Fruit fly (Drosophila melanogaster) whole organism, embryonic: ENCODE measurements around the gene CG34298.

Experiments
- Asciz ChIP-seq: fragments of 200-800 bp; sonication (Bioruptor generic); optimal IDR thresholded peaks from 2 replicates; lab custom pipeline; 2017; ENCODE audit warnings: missing biosample characterization, mild to moderate bottlenecking, missing genetic modification characterization, missing genetic modification reagents
- Atf6 ChIP-seq: fragments of 200-800 bp; sonication (Bioruptor generic); IDR thresholded peaks from 2 replicates; pipeline ENCODE4 v1.3.6; 2022; ENCODE audit warnings: missing biosample characterization, missing genetic modification characterization
- B-H2 ChIP-seq: fragments of 200-800 bp; sonication (Bioruptor generic); optimal IDR thresholded peaks from 2 replicates; lab custom pipeline; 2018; ENCODE audit warnings: missing biosample characterization, mild to moderate bottlenecking, missing genetic modification characterization
- Bteb2 ChIP-seq: fragments of 200-800 bp; sonication (Bioruptor generic); optimal IDR thresholded peaks from 2 replicates; lab custom pipeline; 2016; ENCODE audit warnings: missing biosample characterization, missing genetic modification characterization
- CG10147 ChIP-seq: fragments of 200-800 bp; sonication (Bioruptor generic); optimal IDR thresholded peaks from 2 replicates; lab custom pipeline; 2019; ENCODE audit warnings: missing biosample characterization, mild to moderate bottlenecking, missing genetic modification characterization, moderate library complexity
- CG10431 ChIP-seq: fragments of 200-800 bp; sonication (Bioruptor generic); optimal IDR thresholded peaks from 3 replicates; lab custom pipeline; 2018; ENCODE audit warnings: missing biosample characterization, mild to moderate bottlenecking, missing genetic modification characterization
- CG10462 ChIP-seq: fragments of 200-800 bp; sonication (Bioruptor generic); optimal IDR thresholded peaks from 2 replicates; lab custom pipeline; 2016; ENCODE audit warnings: missing biosample characterization, missing genetic modification characterization
- CG10543 ChIP-seq: fragments of 200-800 bp; sonication (Bioruptor generic); optimal IDR thresholded peaks from 3 replicates; lab custom pipeline; 2017; ENCODE audit warnings: missing biosample characterization, mild to moderate bottlenecking, missing genetic modification characterization, moderate library complexity
- CG11456 ChIP-seq: fragments of 200-800 bp; sonication (Bioruptor generic); IDR thresholded peaks from 3 replicates; pipeline ENCODE4 v1.3.6; 2022; ENCODE audit warnings: missing biosample characterization, missing genetic modification characterization
- CG12236 ChIP-seq: fragments of 200-800 bp; sonication (Bioruptor generic); optimal IDR thresholded peaks from 2 replicates; lab custom pipeline; 2016; ENCODE audit warnings: missing biosample characterization, missing genetic modification characterization
- CG14014 ChIP-seq: fragments of 200-800 bp; sonication (Bioruptor generic); IDR thresholded peaks from 2 replicates; pipeline ENCODE4 v1.3.6; 2022; ENCODE audit warnings: missing biosample characterization, missing genetic modification characterization
- CG14667 ChIP-seq: fragments of 200-800 bp; sonication (Bioruptor generic); IDR thresholded peaks from 2 replicates; pipeline ENCODE4 v1.3.6; 2022; ENCODE audit warnings: missing biosample characterization, missing genetic modification characterization
- CG14965 ChIP-seq: fragments of 200-800 bp; sonication (Bioruptor generic); optimal IDR thresholded peaks from 2 replicates; lab custom pipeline; 2016; ENCODE audit warnings: missing biosample characterization, missing genetic modification characterization, borderline replicate concordance
- CG15011 ChIP-seq: fragments of 200-800 bp; sonication (Bioruptor generic); optimal IDR thresholded peaks from 3 replicates; lab custom pipeline; 2018; ENCODE audit warnings: missing biosample characterization, mild to moderate bottlenecking, missing genetic modification characterization
- CG18476 ChIP-seq: fragments of 200-800 bp; sonication (Bioruptor generic); optimal IDR thresholded peaks from 2 replicates; lab custom pipeline; 2016; ENCODE audit warnings: missing biosample characterization, mild to moderate bottlenecking, missing genetic modification characterization
- CG2199 ChIP-seq: fragments of 200-800 bp; sonication (Bioruptor generic); IDR thresholded peaks from 3 replicates; pipeline ENCODE4 v1.3.6; 2022; ENCODE audit warnings: missing biosample characterization, missing genetic modification characterization
- CG2889 ChIP-seq: fragments of 200-800 bp; sonication (Bioruptor generic); IDR thresholded peaks from 3 replicates; pipeline ENCODE4 v1.3.6; 2022; ENCODE audit warnings: missing biosample characterization, missing genetic modification characterization
- CG3163 ChIP-seq: fragments of 200-800 bp; sonication (Bioruptor generic); optimal IDR thresholded peaks from 3 replicates; lab custom pipeline; 2016; ENCODE audit warnings: missing biosample characterization, missing genetic modification characterization
- CG3838 ChIP-seq: fragments of 200-800 bp; sonication (Bioruptor generic); optimal IDR thresholded peaks from 3 replicates; lab custom pipeline; 2016; ENCODE audit warnings: missing biosample characterization, missing genetic modification characterization
- CG5245 ChIP-seq: fragments of 200-800 bp; sonication (Bioruptor generic); optimal IDR thresholded peaks from 3 replicates; lab custom pipeline; 2016; ENCODE audit warnings: missing biosample characterization, missing genetic modification characterization
- CG6175 ChIP-seq: fragments of 200-800 bp; sonication (Bioruptor generic); IDR thresholded peaks from 3 replicates; pipeline ENCODE4 v1.3.6; 2022; ENCODE audit warnings: missing biosample characterization, missing genetic modification characterization
- CG8281 ChIP-seq: fragments of 200-800 bp; sonication (Bioruptor generic); optimal IDR thresholded peaks from 2 replicates; lab custom pipeline; 2018; ENCODE audit warnings: missing biosample characterization, mild to moderate bottlenecking, missing genetic modification characterization, moderate library complexity
- CTCF ChIP-seq: fragments of 200-800 bp; sonication (Bioruptor generic); optimal IDR thresholded peaks from 2 replicates; lab custom pipeline; 2017; ENCODE audit warnings: missing biosample characterization, mild to moderate bottlenecking, missing genetic modification characterization, moderate library complexity
- Dek ChIP-seq: fragments of 200-800 bp; sonication (Bioruptor generic); optimal IDR thresholded peaks from 3 replicates; lab custom pipeline; 2019; ENCODE audit warnings: missing biosample characterization, mild to moderate bottlenecking, missing genetic modification characterization, moderate library complexity
- Elba2 ChIP-seq: fragments of 200-800 bp; sonication (Bioruptor generic); optimal IDR thresholded peaks from 3 replicates; lab custom pipeline; 2016; ENCODE audit warnings: missing biosample characterization, missing genetic modification characterization
- HmgD ChIP-seq: fragments of 200-800 bp; sonication (Bioruptor generic); optimal IDR thresholded peaks from 3 replicates; lab custom pipeline; 2016; ENCODE audit warnings: missing biosample characterization, missing genetic modification characterization
- Hr3 ChIP-seq: fragments of 200-800 bp; sonication (Bioruptor generic); optimal IDR thresholded peaks from 3 replicates; lab custom pipeline; 2016; ENCODE audit warnings: missing biosample characterization, missing genetic modification characterization
- Lpt ChIP-seq: fragments of >200 bp; optimal IDR thresholded peaks from 2 replicates; lab custom pipeline; 2018; ENCODE audit warnings: missing biosample characterization, missing genetic modification characterization
- NC2α ChIP-seq: fragments of 200-800 bp; sonication (Bioruptor generic); optimal IDR thresholded peaks from 2 replicates; lab custom pipeline; 2016; ENCODE audit warnings: missing biosample characterization, missing genetic modification characterization
- NfI ChIP-seq: fragments of 200-800 bp; sonication (Bioruptor generic); optimal IDR thresholded peaks from 3 replicates; lab custom pipeline; 2018; ENCODE audit warnings: missing biosample characterization, mild to moderate bottlenecking, missing genetic modification characterization, moderate library complexity
- Opbp ChIP-seq: fragments of 200-800 bp; sonication (Bioruptor generic); IDR thresholded peaks from 3 replicates; pipeline ENCODE4 v1.3.6; 2022; ENCODE audit warnings: missing biosample characterization, missing genetic modification characterization; ENCODE audit not compliant: partially characterized antibody
- Pdp1 ChIP-seq, 2 experiments: fragments of 200-800 bp; sonication (Bioruptor generic); optimal IDR thresholded peaks; 3 replicates each; lab custom pipeline; 2016; ENCODE audit warnings: missing biosample characterization in 2 of 2, missing genetic modification characterization in 2 of 2, mild to moderate bottlenecking in 1 of 2, moderate library complexity in 1 of 2
- Stat92E ChIP-seq, 3 experiments: fragments of >200 bp in 2 of 3; fragments of 200-800 bp in 1 of 3; sonication (Bioruptor generic) in 1 of 3; optimal IDR thresholded peaks; 2 replicates each; lab custom pipeline; 2017 to 2019; ENCODE audit warnings: missing biosample characterization in 3 of 3, missing genetic modification characterization in 3 of 3, mild to moderate bottlenecking in 1 of 3, moderate library complexity in 1 of 3
- ac ChIP-seq: fragments of 200-800 bp; sonication (Bioruptor generic); optimal IDR thresholded peaks from 3 replicates; lab custom pipeline; 2017; ENCODE audit warnings: missing biosample characterization, mild to moderate bottlenecking, missing genetic modification characterization
- al ChIP-seq: fragments of 200-800 bp; sonication (Bioruptor generic); IDR thresholded peaks from 2 replicates; pipeline ENCODE4 v1.3.6; 2022; ENCODE audit warnings: missing biosample characterization, missing genetic modification characterization
- az2 ChIP-seq: fragments of 200-800 bp; sonication (Bioruptor generic); optimal IDR thresholded peaks from 3 replicates; lab custom pipeline; 2016; ENCODE audit warnings: missing biosample characterization, missing genetic modification characterization
- btn ChIP-seq: fragments of 200-800 bp; sonication (Bioruptor generic); optimal IDR thresholded peaks from 2 replicates; lab custom pipeline; 2016; ENCODE audit warnings: missing biosample characterization, missing genetic modification characterization
- dm ChIP-seq: fragments of 200-800 bp; sonication (Bioruptor generic); optimal IDR thresholded peaks from 3 replicates; lab custom pipeline; 2016; ENCODE audit warnings: missing biosample characterization, missing genetic modification characterization
- dysf ChIP-seq: fragments of 200-800 bp; sonication (Bioruptor generic); IDR thresholded peaks from 3 replicates; pipeline ENCODE4 v1.3.6; 2022; ENCODE audit warnings: missing biosample characterization, missing genetic modification characterization
- gcm ChIP-seq: fragments of 200-800 bp; sonication (Bioruptor generic); optimal IDR thresholded peaks from 2 replicates; lab custom pipeline; 2019; ENCODE audit warnings: missing biosample characterization, mild to moderate bottlenecking, missing genetic modification characterization, moderate library complexity
- gcm2 ChIP-seq: fragments of 200-800 bp; sonication (Bioruptor generic); optimal IDR thresholded peaks from 2 replicates; lab custom pipeline; 2016; ENCODE audit warnings: missing biosample characterization, missing genetic modification characterization
- hb ChIP-seq: fragments of 200-800 bp; sonication (Bioruptor generic); IDR thresholded peaks from 3 replicates; pipeline ENCODE4 v1.3.6; 2022; ENCODE audit warnings: missing biosample characterization, missing genetic modification characterization; ENCODE audit not compliant: partially characterized antibody
- lab ChIP-seq: fragments of 200-800 bp; sonication (Bioruptor generic); optimal IDR thresholded peaks from 3 replicates; lab custom pipeline; 2017; ENCODE audit warnings: missing biosample characterization, missing genetic modification characterization, mild to moderate bottlenecking, moderate library complexity, missing genetic modification reagents
- rib ChIP-seq: fragments of 200-800 bp; sonication (Bioruptor generic); IDR thresholded peaks from 2 replicates; pipeline ENCODE4 v1.3.6; 2022; ENCODE audit warnings: missing biosample characterization, missing genetic modification characterization
- run ChIP-seq: fragments of 200-800 bp; sonication (Bioruptor generic); optimal IDR thresholded peaks from 3 replicates; lab custom pipeline; 2018; ENCODE audit warnings: missing biosample characterization, mild to moderate bottlenecking, missing genetic modification characterization
- slbo ChIP-seq: fragments of 200-800 bp; sonication (Bioruptor generic); IDR thresholded peaks from 2 replicates; pipeline ENCODE4 v1.3.6; 2022; ENCODE audit warnings: missing biosample characterization, missing genetic modification characterization
- ttk ChIP-seq: fragments of 200-800 bp; sonication (Bioruptor generic); IDR thresholded peaks from 2 replicates; pipeline ENCODE4 v2.1.2; 2022; ENCODE audit warnings: missing biosample characterization, missing genetic modification characterization
- unpg ChIP-seq: fragments of 200-800 bp; sonication (Bioruptor generic); optimal IDR thresholded peaks from 3 replicates; lab custom pipeline; 2018; ENCODE audit warnings: missing biosample characterization, mild to moderate bottlenecking, missing genetic modification characterization, moderate library complexity
- zen2 ChIP-seq: fragments of 200-800 bp; sonication (Bioruptor generic); IDR thresholded peaks from 3 replicates; pipeline ENCODE4 v1.3.6; 2022; ENCODE audit warnings: missing biosample characterization, missing genetic modification characterization; ENCODE audit not compliant: partially characterized antibody

CG34298 gene

dm6 chr3R:30046029-30047001 lies 46.7 kb downstream of the CG34298 start, which contains the start of the genes RpL32 and CG7943 (continued):
- TF ChIP-seq Hr3 (GFP tag; lab: Kevin White, UChicago) (peak; percentile 89), CG5245 (peak; percentile 92), NfI (GFP tag; lab: Kevin White, UChicago) (peak; percentile 96), slbo (GFP tag; lab: Robert Waterston, UW) (peak; percentile 95), CG3838 (peak; percentile 80), Lpt (no peak), ac (GFP tag; lab: Kevin White, UChicago) (peak; percentile 54), CG18476 (peak; percentile 94), zen2 (GFP tag; lab: Robert Waterston, UW) (peak; percentile 100), CG12236 (peak; percentile 87), CG15011 (GFP tag; lab: Kevin White, UChicago) (peak; percentile 91), run (tag; lab: Kevin White, UChicago) (peak; percentile 87), CG2199 (GFP tag; lab: Robert Waterston, UW) (peak; percentile 79; the same call in 2 of the 3 replicates), gcm (GFP tag; lab: Kevin White, UChicago) (peak; percentile 88), gcm2 (GFP tag; lab: Kevin White, UChicago) (peak; percentile 85), CG14965 (GFP tag; lab: Kevin White, UChicago) (peak; percentile 79), Elba2 (GFP tag; lab: Kevin White, UChicago) (peak; percentile 34), CG2889 (GFP tag; lab: Robert Waterston, UW) (peak; percentile 88), CG11456 (GFP tag; lab: Robert Waterston, UW) (peak; percentile 96), ttk (GFP tag; lab: Robert Waterston, UW) (peak; percentile 88), az2 (peak; percentile 70), NC2α (GFP tag; lab: Kevin White, UChicago) (peak; percentile 74), B-H2 (peak; percentile 95), Bteb2 (peak; percentile 92), CG3163 (GFP tag; lab: Kevin White, UChicago) (peak; percentile 78), CG6175 (GFP tag; lab: Robert Waterston, UW) (peak; percentile 92), Atf6 (GFP tag; lab: Robert Waterston, UW) (peak; percentile 96), Stat92E (GFP tag; optimal IDR thresholded peaks at IDR 0.05; lab: Kevin White, UChicago) (no peak), CG14667 (GFP tag; lab: Robert Waterston, UW) (peak; percentile 89), al (GFP tag; lab: Robert Waterston, UW) (peak; percentile 95), CG10431 (GFP tag; lab: Kevin White, UChicago) (peak; percentile 78), Asciz (GFP tag; lab: Kevin White, UChicago) (peak; percentile 92), dm (GFP tag; lab: Kevin White, UChicago) (peak; percentile 97), hb (GFP tag; lab: Robert Waterston, UW) (peak; percentile 100), unpg (GFP tag; lab: Kevin White, UChicago) (peak; percentile 91), CG10462 (GFP tag; lab: Kevin White, UChicago) (peak; percentile 56), Dek (tag; lab: Kevin White, UChicago) (peak; percentile 90), Opbp (peak; percentile 100), Pdp1 (GFP tag; optimal IDR thresholded peaks at IDR 0.05; lab: Kevin White, UChicago) (peak; percentile 98 to 99), CG10147 (GFP tag; lab: Kevin White, UChicago) (peak; percentile 90), CG10543 (GFP tag; lab: Kevin White, UChicago) (peak; percentile 97), dysf (GFP tag; lab: Robert Waterston, UW) (peak; percentile 96), rib (GFP tag; lab: Robert Waterston, UW) (peak; percentile 94), CTCF (GFP tag; lab: Kevin White, UChicago) (peak; percentile 67), lab (GFP tag; lab: Kevin White, UChicago) (peak; percentile 98), CG8281 (tag; lab: Kevin White, UChicago) (peak; percentile 60), btn (GFP tag; lab: Kevin White, UChicago) (peak; percentile 74), CG14014 (GFP tag; lab: Robert Waterston, UW) (peak; percentile 96), HmgD (GFP tag; lab: Kevin White, UChicago) (peak; percentile 90)
